Worm (Caenorhabditis elegans): Measurements from ENCODE around the gene Y49F6A.12.

DNA sequence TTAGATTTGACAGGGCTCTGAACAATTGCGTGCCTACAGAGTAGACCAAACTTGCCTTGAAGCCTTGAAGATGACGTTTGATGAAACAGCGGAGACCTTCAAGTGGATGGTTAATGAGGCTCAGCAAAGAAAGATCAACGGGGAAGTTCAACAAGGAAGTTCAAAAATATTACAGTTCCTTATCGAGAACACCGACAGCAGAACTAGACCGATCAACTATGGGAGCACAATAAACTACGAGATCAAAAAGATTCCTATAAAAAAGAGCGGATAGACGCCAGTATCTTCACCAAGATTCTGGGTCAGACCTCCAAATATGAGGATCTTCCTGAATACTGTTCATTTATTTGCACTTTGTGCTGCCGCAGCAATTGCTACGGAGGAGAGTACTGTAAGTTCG is 15.7 kb upstream of the Y49F6A.12 start, which contains the start of gene clec-134:
- no peak for TF ChIP-seq pha-4 (tag; optimal IDR thresholded peaks at IDR 0.05)
- no peak for TF ChIP-seq unc-130 (GFP tag; optimal IDR thresholded peaks at IDR 0.05)
- TF ChIP-seq let-607 (tag; optimal IDR thresholded peaks at IDR 0.05): no peak
- TF ChIP-seq lag-1 (GFP tag; IDR thresholded peaks at IDR 0.05): no peak
- TF ChIP-seq hlh-26 (GFP tag; conservative IDR thresholded peaks at IDR 0.05): no peak
- no peak for TF ChIP-seq bed-1 (GFP tag; IDR thresholded peaks at IDR 0.05)
